Worm (Caenorhabditis elegans) whole organism, L1 larva: ENCODE results near the gene F54C9.3.

Source experiments
- ama-1 ChIP-seq: fragments of 150-350 bp; optimal IDR thresholded peaks from 2 replicates; lab custom pipeline; 2014
- ceh-82 ChIP-seq, 3 experiments: fragments of 150-350 bp in 1 of 3; sonication (generic microtip) in 2 of 3; optimal IDR thresholded peaks; 2 replicates each; lab custom pipeline; 2014 to 2017; ENCODE audit warnings: missing biosample characterization in 3 of 3, missing genetic modification characterization in 3 of 3
- dpl-1 ChIP-seq, 3 experiments: fragments of 150-350 bp in 2 of 3; sonication (generic microtip) in 1 of 3; optimal IDR thresholded peaks; 2 replicates each; lab custom pipeline; 2014 to 2017; ENCODE audit warnings: missing biosample characterization in 3 of 3, missing genetic modification characterization in 3 of 3, missing genetic modification reagents in 3 of 3
- fos-1 ChIP-seq: fragments of 150-350 bp; optimal IDR thresholded peaks from 2 replicates; lab custom pipeline; 2014; ENCODE audit warnings: missing biosample characterization, missing genetic modification characterization
- jun-1 ChIP-seq: fragments of 150-350 bp; optimal IDR thresholded peaks from 2 replicates; lab custom pipeline; 2014; ENCODE audit warnings: missing biosample characterization, missing genetic modification reagents, missing genetic modification characterization
- lin-13 ChIP-seq: fragments of 150-350 bp; optimal IDR thresholded peaks from 2 replicates; lab custom pipeline; 2014; ENCODE audit warnings: missing biosample characterization, missing genetic modification reagents, missing genetic modification characterization
- lin-15B ChIP-seq: fragments of 150-350 bp; sonication (generic microtip); optimal IDR thresholded peaks from 3 replicates; lab custom pipeline; 2014; ENCODE audit warnings: missing biosample characterization, missing genetic modification characterization
- nhr-237 ChIP-seq: fragments of 150-350 bp; optimal IDR thresholded peaks from 2 replicates; lab custom pipeline; 2014; ENCODE audit warnings: missing biosample characterization, missing genetic modification characterization
- nhr-28 ChIP-seq: fragments of 150-350 bp; optimal IDR thresholded peaks from 2 replicates; lab custom pipeline; 2014; ENCODE audit warnings: missing biosample characterization, missing genetic modification characterization
- nhr-90 ChIP-seq: sonication (generic microtip); optimal IDR thresholded peaks from 2 replicates; lab custom pipeline; 2016; ENCODE audit warnings: mild to moderate bottlenecking, missing genetic modification characterization, missing compliant biosample characterization; ENCODE audit not compliant: poor library complexity
- tbx-2 ChIP-seq: sonication (generic microtip); optimal IDR thresholded peaks from 2 replicates; lab custom pipeline; 2016; ENCODE audit warnings: missing genetic modification characterization, missing compliant biosample characterization
- unc-62 ChIP-seq: fragments of 150-350 bp; optimal IDR thresholded peaks from 2 replicates; lab custom pipeline; 2014; ENCODE audit warnings: missing biosample characterization, missing genetic modification reagents, missing genetic modification characterization

ce11 chrII:8588442-8588841 lies 21.8 kb upstream of the F54C9.3 start:
- TF ChIP-seq ceh-82 (tag; optimal IDR thresholded peaks at IDR 0.05; lab: Kevin White, UChicago): no peak
- no peak for TF ChIP-seq unc-62 (GFP tag; lab: Kevin White, UChicago)
- TF ChIP-seq nhr-90 (tag; lab: Kevin White, UChicago): no peak
- no peak for TF ChIP-seq lin-13 (GFP tag; lab: Kevin White, UChicago)
- TF ChIP-seq ama-1 (lab: Kevin White, UChicago): no peak
- no peak for TF ChIP-seq fos-1
- TF ChIP-seq dpl-1 (GFP tag; optimal IDR thresholded peaks at IDR 0.05; lab: Kevin White, UChicago): no peak
- no peak for TF ChIP-seq nhr-237 (tag; lab: Kevin White, UChicago)
- TF ChIP-seq tbx-2 (tag; lab: Kevin White, UChicago): no peak
- TF ChIP-seq nhr-28 (tag; lab: Kevin White, UChicago): no peak
- no peak for TF ChIP-seq jun-1
- TF ChIP-seq lin-15B (tag; lab: Kevin White, UChicago): no peak
